Worm (Caenorhabditis elegans) whole organism, L4/young adult: ENCODE results near the gene folt-1.
A peak's percentile ranks its signal among the peaks of the same experiment; 100 is the strongest.
"Not testable (repeated sequence)": the region's sequence is repeated elsewhere in the genome, so short reads cannot be mapped to it uniquely, and the experiment has no call there.

Source experiments
- W03F9.2 ChIP-seq: fragments of 150-350 bp; optimal IDR thresholded peaks from 2 replicates; lab custom pipeline; 2014; ENCODE audit warnings: missing biosample characterization, missing genetic modification characterization
- dao-5 ChIP-seq: sonication (generic microtip); optimal IDR thresholded peaks from 2 replicates; lab custom pipeline; 2016; ENCODE audit warnings: missing genotype, missing genetic modification characterization, moderate library complexity, missing compliant biosample characterization
- him-1 ChIP-seq: sonication (generic microtip); optimal IDR thresholded peaks from 2 replicates; lab custom pipeline; 2016; ENCODE audit warnings: missing genotype, missing genetic modification reagents, missing genetic modification characterization, missing compliant biosample characterization

Gene folt-1

DNA sequence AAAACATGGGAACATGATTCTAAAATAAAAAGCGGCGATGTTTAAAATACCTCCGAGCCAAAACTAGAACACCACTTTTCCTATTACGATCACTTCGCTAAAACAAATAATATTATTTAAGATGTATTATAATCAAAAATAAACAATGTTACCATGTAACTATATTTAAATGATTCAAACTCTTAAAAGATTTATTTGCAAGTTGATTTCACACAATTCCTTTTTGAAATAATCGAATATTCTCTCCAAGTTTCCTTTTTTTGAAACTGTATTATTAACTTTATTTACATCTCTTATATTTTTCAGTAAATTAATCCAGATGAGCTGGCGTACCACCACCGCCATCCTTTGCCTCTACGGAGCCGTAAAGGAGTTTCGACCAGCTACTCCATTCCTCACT, at the start of gene folt-1:
Gene folt-1 (plus strand): TSS at position 301 of the 400 bp plus-strand sequence.
- TF ChIP-seq W03F9.2 (tag; lab: Kevin White, UChicago) (no peak), dao-5 (no peak), him-1 (tag; lab: Kevin White, UChicago) (no peak)

ce11 chrV:11093163-11094091, 47.9 kb upstream of the folt-1 start, which contains the start of gene lact-8:
Gene lact-8 (minus strand): TSS chrV:11093607.
- TF ChIP-seq W03F9.2 (tag; lab: Kevin White, UChicago): no peak
- no peak for TF ChIP-seq him-1 (tag; lab: Kevin White, UChicago)
- TF ChIP-seq dao-5: no peak

DNA sequence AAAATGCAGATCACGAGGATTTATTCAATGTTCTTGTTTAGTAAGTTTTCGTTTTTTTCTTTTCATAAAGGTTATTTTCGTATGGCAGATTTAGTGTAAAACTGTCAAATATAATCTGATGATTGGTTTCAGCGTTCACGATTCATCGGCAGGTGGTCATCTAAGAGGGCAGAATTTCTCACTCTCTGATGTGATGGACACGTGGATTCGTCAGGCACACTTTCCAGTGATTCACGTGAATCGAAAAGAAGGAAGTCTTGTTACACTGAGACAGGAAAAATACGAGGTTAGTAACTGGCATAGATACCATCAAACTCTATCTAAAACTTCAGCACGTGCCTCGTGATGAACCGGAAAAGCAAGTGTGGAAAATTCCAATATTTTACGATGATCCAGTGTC, 46.6 kb upstream of the folt-1 start:
- TF ChIP-seq him-1 (tag; lab: Kevin White, UChicago): no peak
- no peak for TF ChIP-seq W03F9.2 (tag; lab: Kevin White, UChicago)
- TF ChIP-seq dao-5: no peak

DNA sequence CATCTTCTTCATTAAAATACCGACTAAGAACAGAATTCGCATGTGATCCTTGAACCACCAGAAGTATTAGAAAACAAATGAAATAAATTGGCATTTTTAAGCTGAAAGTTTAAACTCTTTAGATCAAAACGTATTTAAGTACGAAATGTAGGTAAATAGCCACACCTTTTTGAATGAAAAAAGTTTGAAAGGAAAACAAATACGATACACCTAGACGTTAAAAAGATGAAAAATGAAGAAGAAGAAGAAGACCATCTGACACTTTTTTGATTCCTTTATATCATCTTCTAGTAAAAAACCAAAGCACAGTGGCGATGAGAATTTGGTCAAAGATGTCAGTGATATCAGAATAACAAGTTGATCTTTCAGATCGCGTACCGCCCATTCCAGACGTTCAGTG, 45.4 kb upstream of the folt-1 start, which contains the start of gene Y42A5A.3:
Gene Y42A5A.3 (minus strand): TSS at position 101 of the 400 bp plus-strand sequence.
- TF ChIP-seq dao-5 (no peak), him-1 (tag; lab: Kevin White, UChicago) (no peak), W03F9.2 (tag; lab: Kevin White, UChicago) (no peak)

ce11 chrV:11098599-11098998, 42.7 kb upstream of the folt-1 start, which contains the start of gene cdkl-1:
Gene cdkl-1 (plus strand): TSS chrV:11098899.
- TF ChIP-seq him-1 (tag; lab: Kevin White, UChicago) (no peak), W03F9.2 (tag; lab: Kevin White, UChicago) (no peak), dao-5 (no peak)

- TF ChIP-seq dao-5: no peak
- TF ChIP-seq W03F9.2 (tag; lab: Kevin White, UChicago): no peak
- no peak for TF ChIP-seq him-1 (tag; lab: Kevin White, UChicago)
Observed at ce11 chrV:11104408-11104807, 36.9 kb upstream of the folt-1 start.

DNA sequence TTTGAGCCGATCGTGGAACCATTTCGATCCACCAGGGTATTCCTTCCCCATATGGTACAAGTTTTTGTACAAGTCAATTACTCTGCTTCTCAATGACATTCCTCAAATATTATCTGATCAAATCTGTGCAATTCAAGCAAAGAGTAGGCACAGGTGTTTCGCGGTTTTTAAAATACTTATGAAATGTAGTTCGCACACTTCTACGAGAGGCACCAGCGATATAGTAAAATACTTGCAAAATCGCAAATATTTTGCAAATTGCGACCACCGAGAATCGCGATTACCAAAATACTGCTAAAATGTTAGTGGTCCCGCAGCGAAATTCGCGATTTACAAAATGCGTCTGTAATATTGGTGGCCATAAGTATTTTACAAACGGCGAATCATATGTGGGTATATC, 31.6 kb upstream of the folt-1 start, which contains the start of gene Y42A5A.5:
Gene Y42A5A.5 (minus strand): TSS at position 101 of the 400 bp plus-strand sequence.
- not testable (repeated sequence) for TF ChIP-seq him-1 (tag; lab: Kevin White, UChicago); W03F9.2 (tag; lab: Kevin White, UChicago); dao-5

DNA sequence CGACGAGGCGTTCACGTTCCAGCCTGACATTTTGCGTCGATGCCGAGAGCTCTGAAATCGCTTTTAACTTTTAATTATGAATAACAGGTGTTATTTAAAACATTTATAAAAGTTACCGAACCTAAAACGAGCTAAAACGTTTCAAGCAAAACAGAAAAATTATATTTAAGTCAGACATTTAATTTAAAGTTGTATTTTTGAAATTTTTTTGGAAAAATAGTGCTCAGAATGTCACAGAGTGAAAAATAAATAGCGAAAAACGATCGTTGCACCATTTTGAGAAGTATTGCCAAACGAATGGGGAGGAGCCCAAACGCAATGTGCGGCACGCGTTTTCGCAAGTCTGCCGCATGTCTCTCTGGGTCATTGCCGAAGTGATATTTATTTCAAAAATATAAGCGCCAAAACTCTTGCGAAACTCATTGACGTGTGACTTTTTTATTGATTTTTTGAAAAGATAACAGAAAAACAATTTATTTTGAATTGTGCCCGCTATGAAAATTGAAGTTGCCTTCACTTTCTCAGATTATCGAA, 28.2 kb upstream of the folt-1 start, which contains the start of gene erfa-3:
Gene erfa-3 (minus strand): TSS at position 51 of the 534 bp plus-strand sequence.
- TF ChIP-seq W03F9.2 (tag; lab: Kevin White, UChicago) (peak; percentile 68), him-1 (tag; lab: Kevin White, UChicago) (no peak)

DNA sequence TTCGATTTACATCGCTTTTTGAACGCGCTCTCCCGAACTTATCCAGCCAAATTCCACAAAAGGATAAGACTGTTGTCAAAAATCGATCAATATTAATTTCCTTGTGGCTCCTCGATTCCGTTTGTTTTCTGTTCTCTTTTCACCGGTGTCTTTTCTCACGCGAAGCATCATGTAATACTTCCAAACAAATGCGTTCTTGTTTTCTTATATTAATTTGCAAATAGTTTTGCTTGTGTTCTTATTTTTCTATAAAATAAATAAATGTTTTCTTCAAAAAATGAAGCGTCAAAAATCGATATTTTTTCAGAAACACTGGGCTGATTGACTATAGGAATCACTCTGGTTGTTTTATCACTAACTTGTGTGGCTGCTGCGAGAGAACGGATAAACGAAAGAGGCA, 27.7 kb upstream of the folt-1 start, which contains the start of gene math-33:
Gene math-33 (plus strand): TSS at position 301 of the 400 bp plus-strand sequence.
- no peak for TF ChIP-seq dao-5
- no peak for TF ChIP-seq him-1 (tag; lab: Kevin White, UChicago)
- no peak for TF ChIP-seq W03F9.2 (tag; lab: Kevin White, UChicago)

DNA sequence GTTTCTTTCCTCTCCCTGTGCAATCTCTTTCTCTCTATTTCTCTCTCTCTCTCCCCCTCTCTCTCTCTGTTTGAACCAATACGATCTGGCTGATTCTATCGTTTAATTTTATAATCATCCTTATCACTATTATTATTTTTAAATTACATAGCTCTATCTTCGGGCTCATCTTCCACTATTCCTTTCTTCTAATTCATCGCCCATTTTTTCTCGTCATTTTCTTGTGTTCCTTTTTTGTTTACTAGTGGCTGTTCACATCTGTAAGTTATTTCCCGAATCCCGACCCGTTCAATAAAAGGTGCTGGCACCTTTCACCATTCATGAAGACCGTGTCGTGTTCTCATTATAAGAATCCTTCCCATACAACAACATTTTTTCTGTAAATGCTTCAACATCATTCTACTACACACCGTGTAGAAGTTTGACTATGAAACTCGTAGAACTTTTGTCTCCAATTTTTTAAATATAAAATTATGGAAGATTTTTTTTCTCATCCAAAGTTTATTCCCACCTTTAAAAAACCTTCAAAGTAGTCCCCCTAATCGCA, 23.0 kb upstream of the folt-1 start:
- TF ChIP-seq him-1 (tag; lab: Kevin White, UChicago) (no peak), W03F9.2 (tag; lab: Kevin White, UChicago) (no peak), dao-5 (no peak)

ce11 chrV:11119294-11119755, 22.0 kb upstream of the folt-1 start, which contains the start of gene scb-1:
Gene scb-1 (minus strand): TSS chrV:11119705.
- no peak for TF ChIP-seq W03F9.2 (tag; lab: Kevin White, UChicago)
- no peak for TF ChIP-seq dao-5
- no peak for TF ChIP-seq him-1 (tag; lab: Kevin White, UChicago)

DNA sequence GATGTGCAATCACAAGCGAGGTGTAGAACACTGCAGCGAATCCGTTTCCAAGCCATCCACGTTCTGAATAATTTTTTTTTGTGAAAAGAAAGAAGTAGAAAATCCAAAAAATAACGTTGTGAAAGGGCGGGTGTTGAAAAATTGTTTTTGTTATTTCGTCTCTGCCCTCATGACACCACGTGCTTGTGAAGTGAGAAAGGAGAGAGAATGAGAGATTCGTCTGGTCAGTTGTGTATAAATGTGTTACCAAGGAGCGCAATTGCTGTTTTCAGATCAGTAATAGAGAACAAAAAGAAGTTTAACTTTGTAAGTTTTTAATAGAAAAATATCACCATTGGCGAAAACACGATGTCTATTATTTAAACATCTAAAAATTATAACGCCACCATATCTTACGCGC, 20.0 kb upstream of the folt-1 start:
- no peak for TF ChIP-seq him-1 (tag; lab: Kevin White, UChicago)
- TF ChIP-seq dao-5: no peak
- TF ChIP-seq W03F9.2 (tag; lab: Kevin White, UChicago): no peak

DNA sequence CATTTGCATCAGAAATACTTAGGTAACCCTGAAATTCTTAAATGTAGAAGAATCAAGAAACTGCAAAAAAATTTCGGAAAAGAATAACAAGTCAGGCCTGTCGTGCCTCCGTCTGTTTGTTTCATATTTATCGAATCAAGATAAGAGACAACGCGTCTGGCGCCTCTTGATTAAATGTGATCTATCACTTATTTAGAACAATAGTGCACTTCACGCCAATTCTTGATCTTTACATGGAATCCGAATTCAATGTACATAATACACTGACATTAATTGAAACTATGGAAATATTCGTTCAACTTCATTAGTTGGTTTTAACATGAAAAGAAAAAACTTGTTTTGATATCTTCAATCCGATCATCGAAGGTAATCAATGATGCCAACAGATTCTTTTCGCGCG, 18.8 kb upstream of the folt-1 start, which contains the start of gene mboa-2:
Gene mboa-2 (minus strand): TSS at position 28 of the 400 bp plus-strand sequence.
- TF ChIP-seq him-1 (tag; lab: Kevin White, UChicago) (no peak), W03F9.2 (tag; lab: Kevin White, UChicago) (peak; percentile 12)
